Worm (Caenorhabditis elegans) whole organism, L4/young adult: ENCODE data around the gene best-3.

Experiments
- dao-5 ChIP-seq: sonication (generic microtip); optimal IDR thresholded peaks from 2 replicates; lab custom pipeline; 2016; ENCODE audit warnings: missing genotype, missing genetic modification characterization, moderate library complexity, missing compliant biosample characterization
- him-1 ChIP-seq: sonication (generic microtip); optimal IDR thresholded peaks from 2 replicates; lab custom pipeline; 2016; ENCODE audit warnings: missing genotype, missing genetic modification reagents, missing genetic modification characterization, missing compliant biosample characterization

DNA sequence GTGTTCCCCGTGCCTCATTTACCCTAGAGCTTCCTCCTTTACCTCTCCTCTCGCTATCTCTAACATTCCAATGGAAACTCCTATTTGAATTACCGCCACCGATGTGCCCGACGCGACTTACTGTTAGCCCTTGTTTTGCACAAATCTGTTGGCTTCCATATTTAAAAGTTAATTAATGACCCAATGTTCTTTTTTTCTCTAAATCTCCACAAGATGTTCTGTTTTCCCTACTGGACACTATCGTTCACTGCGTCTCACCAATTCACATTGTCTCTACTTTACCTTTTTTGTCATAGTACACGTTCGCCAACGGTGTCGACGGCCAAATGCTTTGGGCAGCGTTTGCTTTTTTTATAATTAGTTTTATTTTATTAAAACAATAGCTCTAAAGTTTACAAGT lies 12.2 kb upstream of the best-3 start:
- TF ChIP-seq dao-5 (tag; lab: Kevin White, UChicago), result no peak
- TF ChIP-seq him-1 (tag; lab: Kevin White, UChicago), result no peak
